Fruit fly (Drosophila melanogaster) whole organism, embryonic: ENCODE results near the gene NELF-B.

Source experiments
- ATbp ChIP-seq: fragments of 200-800 bp; sonication (Bioruptor generic); optimal IDR thresholded peaks from 2 replicates; lab custom pipeline; 2017; ENCODE audit warnings: missing biosample characterization, mild to moderate bottlenecking, missing genetic modification characterization, missing genetic modification reagents
- Bdp1 ChIP-seq: fragments of 200-800 bp; sonication (Bioruptor generic); optimal IDR thresholded peaks from 3 replicates; lab custom pipeline; 2016; ENCODE audit warnings: missing biosample characterization, missing genetic modification characterization
- CG10147 ChIP-seq: fragments of 200-800 bp; sonication (Bioruptor generic); optimal IDR thresholded peaks from 2 replicates; lab custom pipeline; 2019; ENCODE audit warnings: missing biosample characterization, mild to moderate bottlenecking, missing genetic modification characterization, moderate library complexity
- CG10274 ChIP-seq: fragments of 200-800 bp; sonication (Bioruptor generic); optimal IDR thresholded peaks from 3 replicates; lab custom pipeline; 2017; ENCODE audit warnings: missing biosample characterization, mild to moderate bottlenecking, missing genetic modification characterization
- CG11398 ChIP-seq: fragments of 200-800 bp; sonication (Bioruptor generic); optimal IDR thresholded peaks from 2 replicates; lab custom pipeline; 2016; ENCODE audit warnings: missing biosample characterization, missing genetic modification characterization
- CG12104 ChIP-seq: fragments of 200-800 bp; sonication (Bioruptor generic); optimal IDR thresholded peaks from 3 replicates; lab custom pipeline; 2016; ENCODE audit warnings: missing biosample characterization, missing genetic modification characterization
- CG12155 ChIP-seq: fragments of 200-800 bp; sonication (Bioruptor generic); optimal IDR thresholded peaks from 3 replicates; lab custom pipeline; 2016; ENCODE audit warnings: missing biosample characterization, missing genetic modification characterization
- CG14965 ChIP-seq: fragments of 200-800 bp; sonication (Bioruptor generic); optimal IDR thresholded peaks from 2 replicates; lab custom pipeline; 2016; ENCODE audit warnings: missing biosample characterization, missing genetic modification characterization, borderline replicate concordance
- CG15011 ChIP-seq: fragments of 200-800 bp; sonication (Bioruptor generic); optimal IDR thresholded peaks from 3 replicates; lab custom pipeline; 2018; ENCODE audit warnings: missing biosample characterization, mild to moderate bottlenecking, missing genetic modification characterization
- CG15269 ChIP-seq: fragments of 200-800 bp; sonication (Bioruptor generic); optimal IDR thresholded peaks from 2 replicates; lab custom pipeline; 2018; ENCODE audit warnings: missing biosample characterization, mild to moderate bottlenecking, missing genetic modification characterization, moderate library complexity
- CG2889 ChIP-seq: fragments of 200-800 bp; sonication (Bioruptor generic); IDR thresholded peaks from 3 replicates; pipeline ENCODE4 v1.3.6; 2022; ENCODE audit warnings: missing biosample characterization, missing genetic modification characterization
- CG3163 ChIP-seq: fragments of 200-800 bp; sonication (Bioruptor generic); optimal IDR thresholded peaks from 3 replicates; lab custom pipeline; 2016; ENCODE audit warnings: missing biosample characterization, missing genetic modification characterization
- CG34376 ChIP-seq: fragments of 200-800 bp; sonication (Bioruptor generic); optimal IDR thresholded peaks from 2 replicates; lab custom pipeline; 2018; ENCODE audit warnings: missing biosample characterization, mild to moderate bottlenecking, missing genetic modification characterization
- CG4360 ChIP-seq: fragments of 200-800 bp; sonication (Bioruptor generic); IDR thresholded peaks from 2 replicates; pipeline ENCODE4 v1.3.6; 2022; ENCODE audit warnings: missing biosample characterization, missing genetic modification characterization
- CG4404 ChIP-seq: fragments of 200-800 bp; sonication (Bioruptor generic); IDR thresholded peaks from 2 replicates; pipeline ENCODE4 v1.3.6; 2022; ENCODE audit warnings: missing biosample characterization, missing genetic modification characterization
- CG4707 ChIP-seq: fragments of 200-800 bp; sonication (Bioruptor generic); optimal IDR thresholded peaks from 2 replicates; lab custom pipeline; 2018; ENCODE audit warnings: missing biosample characterization, mild to moderate bottlenecking, missing genetic modification characterization, moderate library complexity
- CG7928 ChIP-seq: fragments of 200-800 bp; sonication (Bioruptor generic); optimal IDR thresholded peaks from 2 replicates; lab custom pipeline; 2017; ENCODE audit warnings: missing biosample characterization, mild to moderate bottlenecking, missing genetic modification characterization
- CG7963 ChIP-seq: fragments of 200-800 bp; sonication (Bioruptor generic); IDR thresholded peaks from 3 replicates; pipeline ENCODE4 v1.3.6; 2022; ENCODE audit warnings: missing biosample characterization, missing genetic modification characterization; ENCODE audit not compliant: partially characterized antibody
- CG7987 ChIP-seq: fragments of 200-800 bp; sonication (Bioruptor generic); optimal IDR thresholded peaks from 2 replicates; lab custom pipeline; 2018; ENCODE audit warnings: missing biosample characterization, mild to moderate bottlenecking, missing genetic modification characterization, moderate library complexity
- CG8290 ChIP-seq, 3 experiments: fragments of 200-800 bp; sonication (Bioruptor generic); optimal IDR thresholded peaks; 2 replicates each; lab custom pipeline; 2016 to 2019; ENCODE audit warnings: missing biosample characterization in 3 of 3, missing genetic modification characterization in 3 of 3, mild to moderate bottlenecking in 2 of 3, moderate library complexity in 1 of 3
- CTCF ChIP-seq: fragments of 200-800 bp; sonication (Bioruptor generic); optimal IDR thresholded peaks from 2 replicates; lab custom pipeline; 2017; ENCODE audit warnings: missing biosample characterization, mild to moderate bottlenecking, missing genetic modification characterization, moderate library complexity
- CoRest ChIP-seq: fragments of 200-800 bp; sonication (Bioruptor generic); optimal IDR thresholded peaks from 3 replicates; lab custom pipeline; 2018; ENCODE audit warnings: missing biosample characterization, mild to moderate bottlenecking, missing genetic modification characterization, moderate library complexity
- Drgx ChIP-seq: fragments of 200-800 bp; sonication (Bioruptor generic); IDR thresholded peaks from 2 replicates; pipeline ENCODE4 v1.3.6; 2022; ENCODE audit warnings: missing biosample characterization, missing genetic modification characterization
- Fer3 ChIP-seq: fragments of 200-800 bp; sonication (Bioruptor generic); optimal IDR thresholded peaks from 2 replicates; lab custom pipeline; 2018; ENCODE audit warnings: missing biosample characterization, mild to moderate bottlenecking, missing genetic modification characterization, moderate library complexity
- HHEX ChIP-seq: fragments of 200-800 bp; sonication (Bioruptor generic); optimal IDR thresholded peaks from 3 replicates; lab custom pipeline; 2017; ENCODE audit warnings: missing biosample characterization, mild to moderate bottlenecking, missing genetic modification characterization, missing genetic modification reagents
- MBD-R2 ChIP-seq: fragments of 200-800 bp; sonication (Bioruptor generic); IDR thresholded peaks from 2 replicates; pipeline ENCODE4 v1.3.6; 2022; ENCODE audit warnings: missing biosample characterization, missing genetic modification characterization
- Med ChIP-seq: fragments of 200-800 bp; sonication (Bioruptor generic); peaks from one replicate; lab custom pipeline; 2016; ENCODE audit warnings: missing biosample characterization, missing genetic modification characterization, mild to moderate bottlenecking, inconsistent platforms, moderate library complexity
- Pdp1 ChIP-seq, 2 experiments: fragments of 200-800 bp; sonication (Bioruptor generic); optimal IDR thresholded peaks; 3 replicates each; lab custom pipeline; 2016; ENCODE audit warnings: missing biosample characterization in 2 of 2, missing genetic modification characterization in 2 of 2, mild to moderate bottlenecking in 1 of 2, moderate library complexity in 1 of 2
- Usf ChIP-seq: fragments of 200-800 bp; sonication (Bioruptor generic); optimal IDR thresholded peaks from 2 replicates; lab custom pipeline; 2017; ENCODE audit warnings: missing genotype, missing biosample characterization, missing genetic modification characterization
- amos ChIP-seq: fragments of 200-800 bp; sonication (Bioruptor generic); IDR thresholded peaks from 2 replicates; pipeline ENCODE4 v1.3.6; 2022; ENCODE audit warnings: missing biosample characterization, missing genetic modification characterization; ENCODE audit not compliant: partially characterized antibody
- ara ChIP-seq: fragments of 200-800 bp; sonication (Bioruptor generic); IDR thresholded peaks from 2 replicates; pipeline ENCODE4 v1.3.6; 2022; ENCODE audit warnings: missing biosample characterization, missing genetic modification characterization
- ase ChIP-seq: fragments of 200-800 bp; sonication (Bioruptor generic); IDR thresholded peaks from 3 replicates; pipeline ENCODE4 v1.3.6; 2022; ENCODE audit warnings: missing biosample characterization, missing genetic modification characterization
- cg ChIP-seq: fragments of 200-800 bp; sonication (Bioruptor generic); optimal IDR thresholded peaks from 3 replicates; lab custom pipeline; 2019; ENCODE audit warnings: missing biosample characterization, mild to moderate bottlenecking, missing genetic modification characterization, moderate library complexity
- cwo ChIP-seq: fragments of 200-800 bp; sonication (Bioruptor generic); optimal IDR thresholded peaks from 3 replicates; lab custom pipeline; 2017; ENCODE audit warnings: missing biosample characterization, missing genetic modification characterization, mild to moderate bottlenecking, moderate library complexity, missing genetic modification reagents
- dysf ChIP-seq: fragments of 200-800 bp; sonication (Bioruptor generic); IDR thresholded peaks from 3 replicates; pipeline ENCODE4 v1.3.6; 2022; ENCODE audit warnings: missing biosample characterization, missing genetic modification characterization
- eve ChIP-seq, 2 experiments: fragments of >200 bp; optimal IDR thresholded peaks; 2 replicates each; lab custom pipeline; 2017; ENCODE audit warnings: missing biosample characterization in 2 of 2, missing genetic modification characterization in 2 of 2
- ftz-f1 ChIP-seq: fragments of 200-800 bp; sonication (Bioruptor generic); optimal IDR thresholded peaks from 2 replicates; lab custom pipeline; 2016; ENCODE audit warnings: missing biosample characterization, missing genetic modification characterization
- lilli ChIP-seq: fragments of 200-800 bp; sonication (Bioruptor generic); optimal IDR thresholded peaks from 3 replicates; lab custom pipeline; 2016; ENCODE audit warnings: missing biosample characterization, missing genetic modification characterization
- nmo ChIP-seq: fragments of 200-800 bp; sonication (Bioruptor generic); optimal IDR thresholded peaks from 2 replicates; lab custom pipeline; 2018; ENCODE audit warnings: missing biosample characterization, mild to moderate bottlenecking, missing genetic modification characterization, moderate library complexity
- oc ChIP-seq: fragments of 200-800 bp; sonication (Bioruptor generic); optimal IDR thresholded peaks from 2 replicates; lab custom pipeline; 2018; ENCODE audit warnings: missing biosample characterization, mild to moderate bottlenecking, missing genetic modification characterization, moderate library complexity
- phol ChIP-seq: fragments of 200-800 bp; sonication (Bioruptor generic); optimal IDR thresholded peaks from 3 replicates; lab custom pipeline; 2018; ENCODE audit warnings: missing biosample characterization, mild to moderate bottlenecking, missing genetic modification characterization, moderate library complexity
- schlank ChIP-seq: fragments of 200-800 bp; sonication (Bioruptor generic); optimal IDR thresholded peaks from 2 replicates; lab custom pipeline; 2018; ENCODE audit warnings: missing biosample characterization, mild to moderate bottlenecking, missing genetic modification characterization
- sug ChIP-seq: fragments of 200-800 bp; optimal IDR thresholded peaks from 2 replicates; lab custom pipeline; 2019; ENCODE audit warnings: missing biosample characterization, mild to moderate bottlenecking, missing genetic modification characterization, moderate library complexity
- toy ChIP-seq: fragments of 200-800 bp; sonication (Bioruptor generic); IDR thresholded peaks from 2 replicates; pipeline ENCODE4 v1.3.6; 2022; ENCODE audit warnings: missing biosample characterization, missing genetic modification characterization
- vfl ChIP-seq: fragments of 200-800 bp; sonication (Bioruptor generic); optimal IDR thresholded peaks from 2 replicates; lab custom pipeline; 2016; ENCODE audit warnings: missing biosample characterization, missing genetic modification characterization
- zfh1 ChIP-seq: fragments of 200-800 bp; sonication (Bioruptor generic); IDR thresholded peaks from 3 replicates; pipeline ENCODE4 v1.3.6; 2022; ENCODE audit warnings: missing biosample characterization, missing genetic modification characterization

Gene NELF-B

dm6 chrX:7707350-7708241 is 20.6 kb downstream of the NELF-B start (continued):
- peak; percentile 49 for TF ChIP-seq ATbp (GFP tag; lab: Kevin White, UChicago)
- no peak for TF ChIP-seq CG15269
- peak; percentile 13 for TF ChIP-seq CG4707 (GFP tag; lab: Kevin White, UChicago)
- TF ChIP-seq CG10147 (GFP tag; lab: Kevin White, UChicago) = no peak
- TF ChIP-seq cg = peak; percentile 18
- no peak for TF ChIP-seq ftz-f1 (GFP tag; lab: Kevin White, UChicago)
- TF ChIP-seq CG34376 (GFP tag; lab: Kevin White, UChicago) = peak; percentile 7
- no peak for TF ChIP-seq zfh1 (GFP tag; lab: Robert Waterston, UW)
- no peak for TF ChIP-seq oc
- no peak for TF ChIP-seq nmo (GFP tag; lab: Kevin White, UChicago)
- TF ChIP-seq eve (GFP tag; optimal IDR thresholded peaks at IDR 0.05; lab: Kevin White, UChicago) = peak in 1 of 2 experiments; percentile 54
- no peak for TF ChIP-seq CTCF
- TF ChIP-seq toy (GFP tag; lab: Robert Waterston, UW) = no peak
- peak; percentile 31; the same call in 1 of the 2 replicates for TF ChIP-seq CG4360 (GFP tag; lab: Robert Waterston, UW)
- no peak for TF ChIP-seq ara (GFP tag; lab: Robert Waterston, UW)
- TF ChIP-seq CG7987 (GFP tag; lab: Kevin White, UChicago) = no peak
- no peak for TF ChIP-seq ase (GFP tag; lab: Robert Waterston, UW)
- TF ChIP-seq CG7963 (GFP tag; lab: Robert Waterston, UW) = no peak
- peak; percentile 8 for TF ChIP-seq schlank (tag; lab: Kevin White, UChicago)
- no peak for TF ChIP-seq CG7928 (GFP tag; lab: Kevin White, UChicago)
- TF ChIP-seq phol (tag; lab: Kevin White, UChicago) = no peak
- TF ChIP-seq CG8290 (GFP tag; optimal IDR thresholded peaks at IDR 0.05; lab: Kevin White, UChicago) = no peak
- TF ChIP-seq CG8290 (tag; optimal IDR thresholded peaks at IDR 0.05; lab: Kevin White, UChicago) = peak in 1 of 2 experiments; percentile 6
- no peak for TF ChIP-seq Usf (GFP tag; lab: Kevin White, UChicago)
- TF ChIP-seq Pdp1 (GFP tag; optimal IDR thresholded peaks at IDR 0.05; lab: Kevin White, UChicago) = peak in 1 of 2 experiments; percentile 26
- TF ChIP-seq Fer3 (tag; lab: Kevin White, UChicago) = peak; percentile 13
- 0 out of 2 replicates have a peak, but pooled peaks have one; percentile 12 for TF ChIP-seq Drgx (GFP tag; lab: Robert Waterston, UW)
- TF ChIP-seq MBD-R2 = peak; percentile 15; the same call in 1 of the 2 replicates
- TF ChIP-seq CG3163 (GFP tag; lab: Kevin White, UChicago) = peak; percentile 7
- no peak for TF ChIP-seq CG4404 (GFP tag; lab: Robert Waterston, UW)
- TF ChIP-seq CoRest (tag; lab: Kevin White, UChicago) = no peak

- peak; percentile 95 for TF ChIP-seq CG12155 (GFP tag; lab: Kevin White, UChicago)
- peak; percentile 48 for TF ChIP-seq CG11398 (GFP tag; lab: Kevin White, UChicago)
- peak; percentile 97 for TF ChIP-seq CG2889 (GFP tag; lab: Robert Waterston, UW)
- no peak; the same call in 1 of the 2 replicates for TF ChIP-seq amos (GFP tag; lab: Robert Waterston, UW)
- TF ChIP-seq Med = peak; percentile 98
- peak; percentile 90 for TF ChIP-seq CG12104 (GFP tag; lab: Kevin White, UChicago)
- peak; percentile 98 for TF ChIP-seq HHEX
- TF ChIP-seq lilli = peak; percentile 90
- peak; percentile 68 for TF ChIP-seq vfl
- TF ChIP-seq CG10274 (GFP tag; lab: Kevin White, UChicago) = peak; percentile 85
- TF ChIP-seq Bdp1 (GFP tag; lab: Kevin White, UChicago) = peak; percentile 66
- peak; percentile 99 for TF ChIP-seq sug (tag; lab: Kevin White, UChicago)
- peak; percentile 95 for TF ChIP-seq CG15011 (GFP tag; lab: Kevin White, UChicago)
- TF ChIP-seq cwo (GFP tag; lab: Kevin White, UChicago) = peak; percentile 94
- peak; percentile 99 for TF ChIP-seq dysf (GFP tag; lab: Robert Waterston, UW)
- TF ChIP-seq CG14965 = no peak
Observed at dm6 chrX:7706398-7707349, 21.5 kb downstream of the NELF-B start.
